Worm (Caenorhabditis elegans) whole organism, L2 larva: ENCODE measurements around the gene srh-183.

ENCODE experiments used
- mdl-1 ChIP-seq, 2 experiments: fragments of 150-350 bp in 1 of 2; sonication (generic microtip) in 1 of 2; optimal IDR thresholded peaks; 2 replicates each; lab custom pipeline; 2017; ENCODE audit warnings: missing biosample characterization in 2 of 2, missing genetic modification characterization in 2 of 2
- nhr-11 ChIP-seq: fragments of 150-350 bp; optimal IDR thresholded peaks from 2 replicates; lab custom pipeline; 2014; ENCODE audit warnings: missing biosample characterization, missing genetic modification characterization
- nhr-12 ChIP-seq: fragments of 150-350 bp; optimal IDR thresholded peaks from 2 replicates; lab custom pipeline; 2014; ENCODE audit warnings: missing biosample characterization, missing genetic modification characterization
- nhr-25 ChIP-seq: fragments of 150-350 bp; sonication (generic microtip); optimal IDR thresholded peaks from 3 replicates; lab custom pipeline; 2014; ENCODE audit warnings: missing biosample characterization, missing genetic modification characterization
- skn-1 ChIP-seq: sonication (generic microtip); optimal IDR thresholded peaks from 2 replicates; lab custom pipeline; 2017; ENCODE audit warnings: missing biosample characterization, missing genetic modification characterization
- sma-9 ChIP-seq, 2 experiments: fragments of 150-350 bp in 1 of 2; sonication (generic microtip) in 1 of 2; optimal IDR thresholded peaks; 2 replicates each; lab custom pipeline; 2014 to 2016; ENCODE audit warnings: missing genetic modification characterization in 2 of 2, mild to moderate bottlenecking in 1 of 2, missing biosample characterization in 1 of 2, missing compliant biosample characterization in 1 of 2, missing genetic modification reagents in 1 of 2, moderate library complexity in 1 of 2
- snpc-4 ChIP-seq: fragments of 150-350 bp; optimal IDR thresholded peaks from 2 replicates; lab custom pipeline; 2014; ENCODE audit warnings: missing biosample characterization, missing genetic modification characterization
- zag-1 ChIP-seq: fragments of 150-350 bp; optimal IDR thresholded peaks from 2 replicates; lab custom pipeline; 2014; ENCODE audit warnings: missing biosample characterization, missing genetic modification characterization

ce11 chrV:19999100-19999499 lies 21.0 kb upstream of the srh-183 start:
- TF ChIP-seq nhr-11: no peak
- TF ChIP-seq nhr-25: no peak
- no peak for TF ChIP-seq snpc-4 (tag; lab: Kevin White, UChicago)
- no peak for TF ChIP-seq skn-1 (tag; lab: Kevin White, UChicago)
- no peak for TF ChIP-seq zag-1 (tag; lab: Kevin White, UChicago)
- no peak for TF ChIP-seq mdl-1 (tag; optimal IDR thresholded peaks at IDR 0.05; lab: Kevin White, UChicago)
- no peak for TF ChIP-seq sma-9 (GFP tag; optimal IDR thresholded peaks at IDR 0.05; lab: Kevin White, UChicago)
- no peak for TF ChIP-seq sma-9 (tag; optimal IDR thresholded peaks at IDR 0.05; lab: Kevin White, UChicago)
- no peak for TF ChIP-seq nhr-12
